Fruit fly (Drosophila melanogaster): ENCODE data around the gene Es2.
A peak's percentile ranks its signal among the peaks of the same experiment; 100 is the strongest.

The Es2 gene

DNA sequence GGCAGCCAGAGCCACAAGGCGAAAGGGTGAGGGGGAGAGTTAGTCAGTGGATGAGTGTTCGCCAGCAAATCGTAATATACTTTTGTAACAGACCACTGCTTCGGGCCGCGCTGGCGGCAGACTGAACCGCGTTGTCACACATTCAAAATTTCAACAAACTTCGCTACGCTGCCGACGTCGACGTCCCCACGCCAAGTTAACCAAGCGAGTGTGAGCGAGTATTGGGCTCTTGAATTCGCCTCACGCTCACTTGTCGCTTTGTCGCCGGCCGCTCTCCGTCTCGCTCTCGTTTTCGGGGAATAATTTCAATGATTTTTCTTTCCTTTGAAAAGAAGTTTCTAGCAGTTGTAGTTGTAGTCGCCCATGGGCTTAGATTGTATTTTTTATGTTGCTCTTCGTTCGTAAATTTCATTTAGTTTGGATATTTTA lies 49.7 kb upstream of the Es2 start, which contains the start of gene lawc (continued):
- peak; percentile 44 for TF ChIP-seq pros (GFP tag; optimal IDR thresholded peaks at IDR 0.05)
- TF ChIP-seq pzg (GFP tag; optimal IDR thresholded peaks at IDR 0.05) = peak; percentile 12
- TF ChIP-seq HHEX (GFP tag; optimal IDR thresholded peaks at IDR 0.05) = no peak
- no peak for TF ChIP-seq CG33213 (GFP tag; optimal IDR thresholded peaks at IDR 0.05)
- TF ChIP-seq sima (GFP tag; optimal IDR thresholded peaks at IDR 0.05) = no peak
- no peak for TF ChIP-seq CG11247 (GFP tag; IDR thresholded peaks at IDR 0.05)
- no peak for TF ChIP-seq CG43689 (GFP tag; IDR thresholded peaks at IDR 0.05)
- no peak for TF ChIP-seq CG17359 (tag; optimal IDR thresholded peaks at IDR 0.05)
- TF ChIP-seq HLH3B (GFP tag; IDR thresholded peaks at IDR 0.05) = peak; percentile 39; the same call in 1 of the 2 replicates
- no peak for TF ChIP-seq bab2 (GFP tag; optimal IDR thresholded peaks at IDR 0.05)
- TF ChIP-seq unpg (GFP tag; optimal IDR thresholded peaks at IDR 0.05) = peak; percentile 36
- no peak for TF ChIP-seq Ada2b (GFP tag; IDR thresholded peaks at IDR 0.05)
- no peak for TF ChIP-seq run (tag; optimal IDR thresholded peaks at IDR 0.05)
- TF ChIP-seq abd-A (tag; optimal IDR thresholded peaks at IDR 0.05) = peak; percentile 77
- no peak for TF ChIP-seq Chrac-16 (GFP tag; optimal IDR thresholded peaks at IDR 0.05)
- no peak for TF ChIP-seq Dip2 (GFP tag; IDR thresholded peaks at IDR 0.05)
- no peak for TF ChIP-seq hb (GFP tag; IDR thresholded peaks at IDR 0.05; ENCODE audit: partially characterized antibody)
- peak; percentile 13 for TF ChIP-seq salm (tag; optimal IDR thresholded peaks at IDR 0.05)
- no peak for TF ChIP-seq phol (tag; optimal IDR thresholded peaks at IDR 0.05)
- TF ChIP-seq Bgb (GFP tag; IDR thresholded peaks at IDR 0.05; ENCODE audit: partially characterized antibody) = peak; percentile 56; the same call in 1 of the 2 replicates
- TF ChIP-seq CG12219 (GFP tag; optimal IDR thresholded peaks at IDR 0.05) = peak; percentile 54
- TF ChIP-seq CG7928 (GFP tag; optimal IDR thresholded peaks at IDR 0.05) = no peak
- peak; percentile 34 for TF ChIP-seq MTF-1 (GFP tag; optimal IDR thresholded peaks at IDR 0.05; ENCODE audit: borderline replicate concordance)
- TF ChIP-seq onecut (GFP tag; IDR thresholded peaks at IDR 0.05) = peak; percentile 85
- no peak for TF ChIP-seq usp (GFP tag; optimal IDR thresholded peaks at IDR 0.05)
- TF ChIP-seq zen (tag; optimal IDR thresholded peaks at IDR 0.05) = no peak
- TF ChIP-seq Fer2 (tag; optimal IDR thresholded peaks at IDR 0.05) = no peak
- TF ChIP-seq Lim3 (GFP tag; IDR thresholded peaks at IDR 0.05) = no peak
- no peak for TF ChIP-seq hkb (optimal IDR thresholded peaks at IDR 0.05)
- TF ChIP-seq hkb (GFP tag; IDR thresholded peaks at IDR 0.05) = peak; percentile 64
- TF ChIP-seq CG2202 (tag; optimal IDR thresholded peaks at IDR 0.05) = no peak
- no peak for TF ChIP-seq zfh2 (GFP tag; optimal IDR thresholded peaks at IDR 0.05)
- no peak for TF ChIP-seq pnt (GFP tag; optimal IDR thresholded peaks at IDR 0.05)
- peak; percentile 35; the same call in 1 of the 2 replicates for TF ChIP-seq stc (GFP tag; IDR thresholded peaks at IDR 0.05)
- TF ChIP-seq slbo (GFP tag; IDR thresholded peaks at IDR 0.05) = no peak
- no peak for TF ChIP-seq CG6791 (GFP tag; IDR thresholded peaks at IDR 0.05; ENCODE audit: partially characterized antibody)
- TF ChIP-seq Six4 (GFP tag; optimal IDR thresholded peaks at IDR 0.05) = no peak
- peak in 1 of 2 experiments; percentile 49 for TF ChIP-seq Pdp1 (GFP tag; optimal IDR thresholded peaks at IDR 0.05)
- no peak for TF ChIP-seq ab (GFP tag; optimal IDR thresholded peaks at IDR 0.05)
- TF ChIP-seq CG10267 (tag; optimal IDR thresholded peaks at IDR 0.05) = no peak
- no peak for TF ChIP-seq Oli (tag; optimal IDR thresholded peaks at IDR 0.05)
- TF ChIP-seq CG15696 (tag; optimal IDR thresholded peaks at IDR 0.05) = no peak
- peak; percentile 34 for TF ChIP-seq pho (GFP tag; optimal IDR thresholded peaks at IDR 0.05)
- TF ChIP-seq CG18476 (GFP tag; optimal IDR thresholded peaks at IDR 0.05) = no peak
- no peak for TF ChIP-seq chif (GFP tag; optimal IDR thresholded peaks at IDR 0.05)
- no peak for TF ChIP-seq CG8388 (GFP tag; optimal IDR thresholded peaks at IDR 0.05)
- TF ChIP-seq crc (GFP tag; optimal IDR thresholded peaks at IDR 0.05) = no peak
- no peak for TF ChIP-seq CG1792 (GFP tag; optimal IDR thresholded peaks at IDR 0.05)
- TF ChIP-seq odd (GFP tag; optimal IDR thresholded peaks at IDR 0.05) = peak; percentile 59
- no peak for TF ChIP-seq Ravus (GFP tag; IDR thresholded peaks at IDR 0.05)
- no peak for TF ChIP-seq z (GFP tag; IDR thresholded peaks at IDR 0.05)
